Fruit fly (Drosophila melanogaster): ENCODE data around the gene Kah.

Kah gene

DNA sequence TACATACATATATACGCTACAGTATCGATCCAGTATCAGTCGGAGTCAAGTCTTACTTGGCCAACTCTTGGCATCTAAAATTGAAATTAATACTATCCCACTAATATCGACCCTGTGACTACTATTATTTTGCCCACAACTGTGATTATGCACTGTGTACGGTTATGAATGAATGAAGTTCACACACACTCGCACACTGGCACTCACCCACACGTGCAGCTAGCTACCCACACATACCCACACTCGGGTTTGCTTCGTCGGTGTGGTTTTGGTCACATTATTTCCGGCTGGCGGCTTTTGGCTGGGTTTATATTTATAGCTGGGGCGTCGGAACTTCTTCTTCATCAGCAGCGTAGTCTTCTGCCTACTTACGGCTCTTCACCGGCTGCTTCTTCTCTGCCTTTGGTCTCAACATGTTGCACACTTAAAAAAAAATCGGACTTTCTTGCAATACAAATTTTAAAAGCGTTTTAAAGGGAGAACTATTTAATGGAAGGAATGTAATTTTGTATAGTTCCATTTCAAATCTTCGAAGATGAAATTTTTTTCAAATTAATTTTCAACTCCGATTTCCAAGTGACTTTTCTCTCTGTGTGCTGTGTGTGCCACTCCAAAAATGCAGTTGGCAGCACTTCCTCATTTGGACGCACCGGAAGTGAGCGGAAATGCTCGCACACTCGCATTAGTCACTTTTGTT is 45.4 kb upstream of the Kah start:
- TF ChIP-seq kay (GFP tag; ENCODE audit: borderline replicate concordance) (no peak), CG5204 (GFP tag; optimal IDR thresholded peaks at IDR 0.05) (peak; percentile 14), pad (GFP tag; optimal IDR thresholded peaks at IDR 0.05) (no peak), Crg-1 (GFP tag; optimal IDR thresholded peaks at IDR 0.05) (no peak), CG33017 (tag; optimal IDR thresholded peaks at IDR 0.05) (no peak), Hr96 (GFP tag; optimal IDR thresholded peaks at IDR 0.05) (peak; percentile 15), CG7101 (tag; optimal IDR thresholded peaks at IDR 0.05) (peak; percentile 13)

DNA sequence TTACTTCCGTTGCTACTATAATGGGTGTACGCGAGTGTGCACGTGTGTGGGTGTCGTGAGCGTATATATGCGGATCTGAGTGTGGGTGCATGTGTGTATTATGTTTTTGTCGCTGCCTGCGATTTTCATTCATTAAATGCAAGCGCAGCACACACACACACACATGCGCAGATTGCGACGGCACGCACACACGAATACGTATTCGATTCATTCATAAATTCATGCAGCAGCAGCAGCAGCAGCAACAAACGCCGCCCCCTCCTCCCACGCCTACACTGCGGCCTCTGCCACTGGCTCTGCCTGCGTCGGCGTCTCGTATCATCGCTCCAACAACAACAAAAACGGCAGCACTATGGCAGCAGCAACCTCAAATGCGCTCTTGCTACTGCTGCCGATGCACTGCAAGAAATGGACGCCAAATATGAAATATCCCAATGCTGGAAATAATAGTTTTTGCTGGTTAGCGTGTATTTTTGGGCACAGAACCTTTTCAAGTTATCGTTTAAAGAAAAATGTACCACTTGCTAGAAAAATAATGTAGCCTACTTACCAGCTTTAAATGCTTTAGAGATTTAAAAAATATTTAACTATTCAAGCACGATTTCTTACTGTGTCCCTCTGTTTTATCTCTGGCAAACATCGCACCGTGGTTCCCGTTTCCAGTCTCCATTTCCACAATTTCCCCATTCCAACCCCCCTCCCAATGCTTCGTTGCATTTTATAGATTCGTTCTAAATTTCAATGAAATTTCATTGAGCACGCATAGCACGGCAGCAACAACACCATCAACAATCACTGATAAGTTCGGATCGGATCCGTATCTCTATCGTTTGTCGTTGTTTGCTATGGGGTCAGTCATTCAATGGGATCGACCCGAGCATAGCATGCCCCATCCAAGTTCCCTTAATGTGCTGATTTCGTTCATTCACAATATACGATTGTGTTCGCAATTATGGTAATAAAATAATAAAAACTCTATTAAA is 44.5 kb upstream of the Kah start:
- TF ChIP-seq Hr96 (GFP tag; optimal IDR thresholded peaks at IDR 0.05) (peak; percentile 19), Mnt (GFP tag; optimal IDR thresholded peaks at IDR 0.05) (no peak), CG11617 (GFP tag; optimal IDR thresholded peaks at IDR 0.05) (no peak), CG7101 (tag; optimal IDR thresholded peaks at IDR 0.05) (peak; percentile 31), CG5204 (GFP tag; optimal IDR thresholded peaks at IDR 0.05) (peak; percentile 63), tj (GFP tag; optimal IDR thresholded peaks at IDR 0.05) (peak; percentile 38), CG12768 (GFP tag; optimal IDR thresholded peaks at IDR 0.05) (no peak), pad (GFP tag; optimal IDR thresholded peaks at IDR 0.05) (no peak), CG7045 (GFP tag; optimal IDR thresholded peaks at IDR 0.05) (peak; percentile 38), CG14711 (tag; optimal IDR thresholded peaks at IDR 0.05) (peak; percentile 27), cic (GFP tag; optimal IDR thresholded peaks at IDR 0.05) (peak; percentile 96), toe (GFP tag; optimal IDR thresholded peaks at IDR 0.05) (peak; percentile 32), bab1 (GFP tag; optimal IDR thresholded peaks at IDR 0.05) (no peak), kay (GFP tag; ENCODE audit: borderline replicate concordance) (no peak), ovo (GFP tag; optimal IDR thresholded peaks at IDR 0.05) (no peak), CG33017 (tag; optimal IDR thresholded peaks at IDR 0.05) (no peak), Crg-1 (GFP tag; optimal IDR thresholded peaks at IDR 0.05) (no peak), CG1620 (GFP tag; optimal IDR thresholded peaks at IDR 0.05) (no peak), cnc (optimal IDR thresholded peaks at IDR 0.05) (no peak), Clk (GFP tag; optimal IDR thresholded peaks at IDR 0.05) (peak; percentile 13)

DNA sequence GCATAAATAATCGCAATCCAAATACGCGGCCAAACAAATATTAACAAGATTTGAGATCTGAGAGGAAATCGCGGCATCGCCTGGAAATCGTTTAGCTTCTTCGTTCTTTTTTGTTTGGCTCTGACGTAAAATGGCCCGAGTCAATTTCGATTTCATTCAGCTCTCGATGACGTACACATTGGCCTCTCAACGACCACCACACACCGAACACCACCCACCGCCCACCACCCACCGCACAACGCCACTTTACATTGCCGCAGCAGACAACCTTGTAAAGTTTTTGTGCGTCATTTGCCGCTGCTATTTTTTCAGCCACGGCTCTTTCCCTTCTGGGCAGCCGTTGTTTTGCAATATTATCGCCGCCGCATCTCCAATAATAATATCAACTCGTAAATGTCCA is 43.0 kb upstream of the Kah start:
- TF ChIP-seq ovo (GFP tag; optimal IDR thresholded peaks at IDR 0.05) (no peak), pad (GFP tag; optimal IDR thresholded peaks at IDR 0.05) (no peak), CG14711 (tag; optimal IDR thresholded peaks at IDR 0.05) (no peak), tj (GFP tag; optimal IDR thresholded peaks at IDR 0.05) (no peak), cnc (optimal IDR thresholded peaks at IDR 0.05) (no peak), Hr96 (GFP tag; optimal IDR thresholded peaks at IDR 0.05) (no peak), CG33017 (tag; optimal IDR thresholded peaks at IDR 0.05) (no peak), CG11617 (GFP tag; optimal IDR thresholded peaks at IDR 0.05) (no peak), CG7045 (GFP tag; optimal IDR thresholded peaks at IDR 0.05) (no peak), CG1620 (GFP tag; optimal IDR thresholded peaks at IDR 0.05) (no peak)

DNA sequence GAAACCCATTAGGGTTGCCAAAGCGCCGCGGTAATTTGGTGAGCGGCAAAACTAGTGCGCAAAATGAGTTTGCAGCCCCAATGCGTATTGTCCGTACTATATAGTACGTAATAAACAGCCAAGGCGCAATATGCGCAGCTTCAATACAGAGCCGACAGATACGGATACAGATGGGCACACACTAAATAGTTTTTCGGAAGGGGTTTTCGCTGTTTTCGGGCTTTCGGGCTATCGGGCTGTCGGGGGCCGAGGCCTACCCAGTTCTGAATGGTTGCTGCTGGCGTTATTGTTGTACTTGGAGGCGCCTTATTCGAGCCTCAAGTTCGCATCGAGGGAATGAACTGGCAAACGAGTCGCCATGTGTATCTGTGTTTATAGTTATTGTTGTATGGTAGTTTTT is 41.6 kb upstream of the Kah start:
- peak; percentile 35 for TF ChIP-seq cic (GFP tag; optimal IDR thresholded peaks at IDR 0.05)
- TF ChIP-seq CG11617 (GFP tag; optimal IDR thresholded peaks at IDR 0.05), result no peak
- TF ChIP-seq CG12768 (GFP tag; optimal IDR thresholded peaks at IDR 0.05), result no peak
- no peak for TF ChIP-seq CG33017 (tag; optimal IDR thresholded peaks at IDR 0.05)
- no peak for TF ChIP-seq kay (GFP tag; ENCODE audit: borderline replicate concordance)
- TF ChIP-seq pad (GFP tag; optimal IDR thresholded peaks at IDR 0.05), result no peak
- TF ChIP-seq Hr96 (GFP tag; optimal IDR thresholded peaks at IDR 0.05), result no peak
- TF ChIP-seq Crg-1 (GFP tag; optimal IDR thresholded peaks at IDR 0.05), result no peak
- TF ChIP-seq CG14711 (tag; optimal IDR thresholded peaks at IDR 0.05), result peak; percentile 17

DNA sequence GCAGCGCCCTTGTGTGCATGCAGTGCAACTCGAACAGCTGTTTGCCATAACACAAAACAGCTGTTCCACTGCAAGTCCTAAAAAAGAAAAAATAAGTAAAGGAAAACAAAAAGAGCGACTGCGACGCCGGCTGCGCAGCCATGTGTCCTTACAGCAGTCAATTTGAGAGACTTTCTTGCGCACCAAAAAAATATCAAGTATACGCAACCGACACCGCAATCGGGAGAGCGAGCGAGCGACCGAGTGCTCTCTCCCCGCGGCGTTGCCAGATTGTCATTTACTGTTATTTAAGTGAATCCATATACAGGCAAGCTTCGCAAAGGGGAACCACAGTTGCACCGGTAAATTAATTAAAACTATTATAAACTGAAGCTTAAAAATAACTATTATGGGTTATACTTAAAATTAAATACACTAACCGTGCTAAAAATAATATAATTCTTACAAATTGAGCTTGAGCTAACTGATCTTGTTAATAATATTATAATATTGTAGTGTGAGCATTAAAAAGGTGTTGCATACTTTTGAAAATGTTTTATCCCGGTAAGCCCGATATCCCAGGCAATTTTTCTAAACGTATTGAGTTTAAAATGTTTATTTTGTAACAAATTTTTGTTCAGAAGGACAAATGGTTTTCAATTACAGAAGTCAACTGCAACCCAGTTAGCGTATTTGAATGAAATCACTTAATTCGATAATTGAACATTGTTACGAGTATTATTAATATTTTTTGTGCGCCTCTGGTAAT is 41.0 kb upstream of the Kah start:
- TF ChIP-seq CG11617 (GFP tag; optimal IDR thresholded peaks at IDR 0.05) (peak; percentile 20), CG7101 (tag; optimal IDR thresholded peaks at IDR 0.05) (peak; percentile 39), CG12768 (GFP tag; optimal IDR thresholded peaks at IDR 0.05) (no peak), cic (GFP tag; optimal IDR thresholded peaks at IDR 0.05) (peak; percentile 7), CG7045 (GFP tag; optimal IDR thresholded peaks at IDR 0.05) (peak; percentile 18), bab1 (GFP tag; optimal IDR thresholded peaks at IDR 0.05) (no peak), Clk (GFP tag; optimal IDR thresholded peaks at IDR 0.05) (no peak), toe (GFP tag; optimal IDR thresholded peaks at IDR 0.05) (peak; percentile 55), CG14711 (tag; optimal IDR thresholded peaks at IDR 0.05) (no peak), tj (GFP tag; optimal IDR thresholded peaks at IDR 0.05) (no peak), kay (GFP tag; ENCODE audit: borderline replicate concordance) (peak; percentile 76), CG33017 (tag; optimal IDR thresholded peaks at IDR 0.05) (peak; percentile 14), CG1620 (GFP tag; optimal IDR thresholded peaks at IDR 0.05) (peak; percentile 14), Crg-1 (GFP tag; optimal IDR thresholded peaks at IDR 0.05) (no peak), Hr96 (GFP tag; optimal IDR thresholded peaks at IDR 0.05) (peak; percentile 54), ovo (GFP tag; optimal IDR thresholded peaks at IDR 0.05) (peak; percentile 37), CG5204 (GFP tag; optimal IDR thresholded peaks at IDR 0.05) (peak; percentile 72), cnc (optimal IDR thresholded peaks at IDR 0.05) (no peak), pad (GFP tag; optimal IDR thresholded peaks at IDR 0.05) (no peak), Mnt (GFP tag; optimal IDR thresholded peaks at IDR 0.05) (peak; percentile 26)

Measured in whole organism, adult.